Fruit fly (Drosophila melanogaster) whole organism, embryonic: ENCODE measurements around the gene nudC.
A peak's percentile ranks its signal among the peaks of the same experiment; 100 is the strongest.

Experiments used
- Antp ChIP-seq: fragments of 200-800 bp; sonication (Bioruptor generic); optimal IDR thresholded peaks from 3 replicates; lab custom pipeline; 2016; ENCODE audit warnings: missing biosample characterization, missing genetic modification characterization
- B-H2 ChIP-seq: fragments of 200-800 bp; sonication (Bioruptor generic); optimal IDR thresholded peaks from 2 replicates; lab custom pipeline; 2018; ENCODE audit warnings: missing biosample characterization, mild to moderate bottlenecking, missing genetic modification characterization
- C15 ChIP-seq: fragments of 200-800 bp; sonication (Bioruptor generic); IDR thresholded peaks from 3 replicates; pipeline ENCODE4 v1.3.6; 2022; ENCODE audit warnings: missing biosample characterization, missing genetic modification characterization
- CG10267 ChIP-seq: fragments of 200-800 bp; sonication (Bioruptor generic); optimal IDR thresholded peaks from 2 replicates; lab custom pipeline; 2018; ENCODE audit warnings: missing biosample characterization, mild to moderate bottlenecking, missing genetic modification characterization, moderate library complexity
- CG11093 ChIP-seq: fragments of 200-800 bp; sonication (Bioruptor generic); IDR thresholded peaks from 3 replicates; pipeline ENCODE4 v1.3.6; 2022; ENCODE audit warnings: missing biosample characterization, missing genetic modification characterization
- CG11398 ChIP-seq: fragments of 200-800 bp; sonication (Bioruptor generic); optimal IDR thresholded peaks from 2 replicates; lab custom pipeline; 2016; ENCODE audit warnings: missing biosample characterization, missing genetic modification characterization
- CG1233 ChIP-seq: fragments of 200-800 bp; sonication (Bioruptor generic); optimal IDR thresholded peaks from 4 replicates; lab custom pipeline; 2018; ENCODE audit warnings: missing biosample characterization, mild to moderate bottlenecking, missing genetic modification characterization
- CG13775 ChIP-seq: fragments of 200-800 bp; sonication (Bioruptor generic); optimal IDR thresholded peaks from 3 replicates; lab custom pipeline; 2017; ENCODE audit warnings: missing biosample characterization, mild to moderate bottlenecking, missing genetic modification characterization
- CG15514 ChIP-seq: fragments of 200-800 bp; sonication (Bioruptor generic); optimal IDR thresholded peaks from 3 replicates; lab custom pipeline; 2017; ENCODE audit warnings: missing biosample characterization, missing genetic modification characterization, mild to moderate bottlenecking, moderate library complexity, missing genetic modification reagents
- CG17385 ChIP-seq: fragments of 200-800 bp; sonication (Bioruptor generic); optimal IDR thresholded peaks from 3 replicates; lab custom pipeline; 2018; ENCODE audit warnings: missing biosample characterization, mild to moderate bottlenecking, missing genetic modification characterization
- CG18619 ChIP-seq: fragments of 200-800 bp; sonication (Bioruptor generic); optimal IDR thresholded peaks from 3 replicates; lab custom pipeline; 2017; ENCODE audit warnings: missing biosample characterization, mild to moderate bottlenecking, missing genetic modification characterization
- CG2129 ChIP-seq: fragments of 200-800 bp; sonication (Bioruptor generic); IDR thresholded peaks from 2 replicates; pipeline ENCODE4 v1.3.6; 2022; ENCODE audit warnings: missing biosample characterization, missing genetic modification characterization; ENCODE audit not compliant: partially characterized antibody
- CG2199 ChIP-seq: fragments of 200-800 bp; sonication (Bioruptor generic); IDR thresholded peaks from 3 replicates; pipeline ENCODE4 v1.3.6; 2022; ENCODE audit warnings: missing biosample characterization, missing genetic modification characterization
- CG3407 ChIP-seq: fragments of 200-800 bp; sonication (Bioruptor generic); optimal IDR thresholded peaks from 2 replicates; lab custom pipeline; 2018; ENCODE audit warnings: missing biosample characterization, mild to moderate bottlenecking, missing genetic modification characterization
- CG3838 ChIP-seq: fragments of 200-800 bp; sonication (Bioruptor generic); optimal IDR thresholded peaks from 3 replicates; lab custom pipeline; 2016; ENCODE audit warnings: missing biosample characterization, missing genetic modification characterization
- CG4360 ChIP-seq: fragments of 200-800 bp; sonication (Bioruptor generic); IDR thresholded peaks from 2 replicates; pipeline ENCODE4 v1.3.6; 2022; ENCODE audit warnings: missing biosample characterization, missing genetic modification characterization
- CG4617 ChIP-seq: fragments of 200-800 bp; sonication (Bioruptor generic); optimal IDR thresholded peaks from 3 replicates; lab custom pipeline; 2016; ENCODE audit warnings: missing biosample characterization, missing genetic modification characterization, borderline replicate concordance
- CG8478 ChIP-seq: fragments of >200 bp; optimal IDR thresholded peaks from 2 replicates; lab custom pipeline; 2018
- CG9727 ChIP-seq: fragments of 200-800 bp; sonication (Bioruptor generic); optimal IDR thresholded peaks from 3 replicates; lab custom pipeline; 2017; ENCODE audit warnings: missing biosample characterization, mild to moderate bottlenecking, missing genetic modification characterization
- Chrac-16 ChIP-seq: fragments of 200-800 bp; sonication (Bioruptor generic); optimal IDR thresholded peaks from 3 replicates; lab custom pipeline; 2016; ENCODE audit warnings: missing biosample characterization, missing genetic modification characterization
- CoRest ChIP-seq: fragments of 200-800 bp; sonication (Bioruptor generic); optimal IDR thresholded peaks from 3 replicates; lab custom pipeline; 2018; ENCODE audit warnings: missing biosample characterization, mild to moderate bottlenecking, missing genetic modification characterization, moderate library complexity
- Doc3 ChIP-seq: fragments of 200-800 bp; sonication (Bioruptor generic); IDR thresholded peaks from 3 replicates; pipeline ENCODE4 v1.3.6; 2022; ENCODE audit warnings: missing biosample characterization, missing genetic modification characterization; ENCODE audit not compliant: partially characterized antibody
- HLHmδ ChIP-seq: fragments of 200-800 bp; sonication (Bioruptor generic); optimal IDR thresholded peaks from 2 replicates; lab custom pipeline; 2018; ENCODE audit warnings: missing biosample characterization, mild to moderate bottlenecking, missing genetic modification characterization, moderate library complexity
- Hr78 ChIP-seq, 2 experiments: fragments of 200-800 bp in 1 of 2; fragments of >200 bp in 1 of 2; sonication (Bioruptor generic) in 1 of 2; optimal IDR thresholded peaks; 2 replicates each; lab custom pipeline; 2017 to 2019; ENCODE audit warnings: missing biosample characterization in 2 of 2, missing genetic modification characterization in 2 of 2, mild to moderate bottlenecking in 1 of 2, moderate library complexity in 1 of 2
- NC2α ChIP-seq: fragments of 200-800 bp; sonication (Bioruptor generic); optimal IDR thresholded peaks from 2 replicates; lab custom pipeline; 2016; ENCODE audit warnings: missing biosample characterization, missing genetic modification characterization
- Nf-YB ChIP-seq: fragments of 200-800 bp; sonication (Bioruptor generic); optimal IDR thresholded peaks from 3 replicates; lab custom pipeline; 2019; ENCODE audit warnings: missing biosample characterization, mild to moderate bottlenecking, missing genetic modification characterization, moderate library complexity
- Ravus ChIP-seq: fragments of 200-800 bp; sonication (Bioruptor generic); IDR thresholded peaks from 2 replicates; pipeline ENCODE4 v1.3.6; 2022; ENCODE audit warnings: missing biosample characterization, missing genetic modification characterization
- Usf ChIP-seq: fragments of 200-800 bp; sonication (Bioruptor generic); optimal IDR thresholded peaks from 2 replicates; lab custom pipeline; 2017; ENCODE audit warnings: missing genotype, missing biosample characterization, missing genetic modification characterization
- Xbp1 ChIP-seq: fragments of 200-800 bp; sonication (Bioruptor generic); optimal IDR thresholded peaks from 3 replicates; lab custom pipeline; 2016; ENCODE audit warnings: missing biosample characterization, mild to moderate bottlenecking, missing genetic modification characterization
- bbx ChIP-seq: fragments of 200-800 bp; sonication (Bioruptor generic); IDR thresholded peaks from 2 replicates; pipeline ENCODE4 v1.3.6; 2022; ENCODE audit warnings: missing biosample characterization, missing genetic modification characterization; ENCODE audit not compliant: partially characterized antibody
- bsh ChIP-seq, 2 experiments: fragments of 200-800 bp; sonication (Bioruptor generic); optimal IDR thresholded peaks; 2 replicates each; lab custom pipeline; 2017 to 2018; ENCODE audit warnings: mild to moderate bottlenecking in 2 of 2, missing biosample characterization in 2 of 2, missing genetic modification characterization in 2 of 2, moderate library complexity in 1 of 2
- btn ChIP-seq: fragments of 200-800 bp; sonication (Bioruptor generic); optimal IDR thresholded peaks from 2 replicates; lab custom pipeline; 2016; ENCODE audit warnings: missing biosample characterization, missing genetic modification characterization
- cas ChIP-seq: fragments of 200-800 bp; sonication (Bioruptor generic); IDR thresholded peaks from 2 replicates; pipeline ENCODE4 v1.3.6; 2022; ENCODE audit warnings: missing biosample characterization, missing genetic modification characterization
- caup ChIP-seq: fragments of 200-800 bp; sonication (Bioruptor generic); optimal IDR thresholded peaks from 3 replicates; lab custom pipeline; 2017; ENCODE audit warnings: missing biosample characterization, mild to moderate bottlenecking, missing genetic modification characterization, moderate library complexity; ENCODE audit not compliant: severe bottlenecking
- da ChIP-seq: fragments of 200-800 bp; sonication (Bioruptor generic); optimal IDR thresholded peaks from 2 replicates; lab custom pipeline; 2016; ENCODE audit warnings: missing biosample characterization, missing genetic modification characterization
- dimm ChIP-seq: fragments of 200-800 bp; sonication (Bioruptor generic); IDR thresholded peaks from 2 replicates; pipeline ENCODE4 v1.3.6; 2022; ENCODE audit warnings: missing biosample characterization, missing genetic modification characterization
- dm ChIP-seq: fragments of 200-800 bp; sonication (Bioruptor generic); optimal IDR thresholded peaks from 3 replicates; lab custom pipeline; 2016; ENCODE audit warnings: missing biosample characterization, missing genetic modification characterization
- gt ChIP-seq: fragments of 200-800 bp; sonication (Bioruptor generic); IDR thresholded peaks from 2 replicates; pipeline ENCODE4 v1.3.6; 2022; ENCODE audit warnings: missing biosample characterization, missing genetic modification characterization
- jigr1 ChIP-seq: fragments of 200-800 bp; sonication (Bioruptor generic); IDR thresholded peaks from 3 replicates; pipeline ENCODE4 v1.3.6; 2022; ENCODE audit warnings: missing biosample characterization, missing genetic modification characterization
- odd ChIP-seq: fragments of 200-800 bp; sonication (Bioruptor generic); optimal IDR thresholded peaks from 2 replicates; lab custom pipeline; 2017; ENCODE audit warnings: missing biosample characterization, mild to moderate bottlenecking, missing genetic modification characterization
- pho ChIP-seq: fragments of 200-800 bp; sonication (Bioruptor generic); optimal IDR thresholded peaks from 2 replicates; lab custom pipeline; 2016; ENCODE audit warnings: missing biosample characterization, missing genetic modification characterization
- pnt ChIP-seq: fragments of 200-800 bp; sonication (Bioruptor generic); optimal IDR thresholded peaks from 3 replicates; lab custom pipeline; 2016; ENCODE audit warnings: missing biosample characterization, missing genetic modification characterization
- rib ChIP-seq: fragments of 200-800 bp; sonication (Bioruptor generic); IDR thresholded peaks from 2 replicates; pipeline ENCODE4 v1.3.6; 2022; ENCODE audit warnings: missing biosample characterization, missing genetic modification characterization
- sc ChIP-seq, 3 experiments: fragments of >200 bp in 2 of 3; fragments of 200-800 bp in 1 of 3; sonication (Bioruptor generic) in 1 of 3; optimal IDR thresholded peaks; 2 replicates in 2 of 3; 3 replicates in 1 of 3; lab custom pipeline; 2017; ENCODE audit warnings: mild to moderate bottlenecking in 1 of 3, missing biosample characterization in 1 of 3, missing genetic modification characterization in 1 of 3, missing genetic modification reagents in 1 of 3
- seq ChIP-seq: fragments of 200-800 bp; sonication (Bioruptor generic); IDR thresholded peaks from 2 replicates; pipeline ENCODE4 v1.3.6; 2022; ENCODE audit warnings: missing biosample characterization, missing genetic modification characterization
- tup ChIP-seq: fragments of 200-800 bp; sonication (Bioruptor generic); optimal IDR thresholded peaks from 2 replicates; lab custom pipeline; 2016; ENCODE audit warnings: missing biosample characterization, mild to moderate bottlenecking, missing genetic modification characterization, moderate library complexity
- tx ChIP-seq: fragments of 200-800 bp; sonication (Bioruptor generic); optimal IDR thresholded peaks from 2 replicates; lab custom pipeline; 2016; ENCODE audit warnings: missing biosample characterization, missing genetic modification characterization
- vvl ChIP-seq: fragments of 200-800 bp; sonication (Bioruptor generic); IDR thresholded peaks from 2 replicates; pipeline ENCODE4 v1.3.6; 2022; ENCODE audit warnings: missing biosample characterization, missing genetic modification characterization

Gene nudC

DNA sequence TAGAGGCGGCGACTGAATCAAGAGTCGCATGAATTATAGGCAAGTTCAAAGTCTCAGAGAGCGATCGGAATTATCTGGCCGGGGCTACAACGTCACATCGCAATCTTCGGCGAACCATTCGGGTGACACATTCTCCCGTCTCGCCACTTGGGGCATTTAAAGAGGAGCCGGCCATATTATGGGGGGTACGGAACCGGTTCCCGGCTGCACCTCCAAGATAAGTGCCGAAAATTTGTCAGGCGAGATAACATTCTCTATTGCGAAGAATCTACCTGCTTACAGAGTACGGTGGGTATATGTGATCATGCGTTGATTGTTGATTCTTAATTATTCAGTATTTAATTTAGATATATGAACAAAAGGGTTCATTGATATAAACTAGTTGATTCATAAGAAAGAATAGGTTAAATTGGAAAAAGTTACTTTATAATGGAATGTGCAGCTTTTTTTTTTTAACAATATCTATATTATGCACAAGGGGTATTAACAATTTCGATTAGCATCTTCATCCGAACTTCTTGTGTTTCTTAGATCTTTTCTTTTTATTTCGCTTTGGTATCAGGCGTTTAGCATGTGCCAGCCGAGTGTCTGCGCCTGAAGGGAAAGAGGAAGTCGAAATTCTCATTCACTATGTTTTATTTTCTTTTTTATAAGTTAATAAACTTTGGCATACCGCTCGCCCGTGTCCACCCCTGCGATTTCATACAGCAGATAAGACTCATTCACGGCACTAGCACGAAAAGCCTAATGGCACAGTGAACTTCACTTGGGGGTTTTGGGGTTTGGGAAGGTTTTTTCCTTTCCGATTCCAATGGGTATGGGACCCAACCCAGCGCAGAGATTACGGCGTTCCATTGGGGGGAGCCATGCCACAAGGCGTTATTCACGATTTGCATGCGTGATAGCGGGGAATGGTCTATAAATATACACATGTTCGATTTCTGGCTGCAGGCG is 3.0 kb upstream of the nudC start (continued):
- TF ChIP-seq Xbp1 (GFP tag; lab: Kevin White, UChicago) (peak; percentile 66), CG8478 (lab: Kevin White, UChicago) (no peak), CG17385 (peak; percentile 29), C15 (GFP tag; lab: Robert Waterston, UW) (no peak), caup (GFP tag; lab: Kevin White, UChicago) (peak; percentile 39), CG2129 (GFP tag; lab: Robert Waterston, UW) (no peak), CG11093 (GFP tag; lab: Robert Waterston, UW) (no peak), CG4617 (peak; percentile 2), odd (GFP tag; lab: Kevin White, UChicago) (no peak), seq (GFP tag; lab: Robert Waterston, UW) (no peak), CG1233 (GFP tag; lab: Kevin White, UChicago) (no peak), CG13775 (GFP tag; lab: Kevin White, UChicago) (peak; percentile 61), tx (GFP tag; lab: Kevin White, UChicago) (no peak), CG3838 (GFP tag; lab: Kevin White, UChicago) (no peak), cas (GFP tag; lab: Robert Waterston, UW) (no peak), jigr1 (GFP tag; lab: Robert Waterston, UW) (no peak), Ravus (no peak), Doc3 (GFP tag; lab: Robert Waterston, UW) (no peak), sc (optimal IDR thresholded peaks at IDR 0.05; lab: Kevin White, UChicago) (no peak), sc (GFP tag; optimal IDR thresholded peaks at IDR 0.05; lab: Kevin White, UChicago) (peak; percentile 44), rib (GFP tag; lab: Robert Waterston, UW) (no peak), HLHmδ (GFP tag; lab: Kevin White, UChicago) (no peak), CG3407 (GFP tag; lab: Kevin White, UChicago) (no peak), CG4360 (GFP tag; lab: Robert Waterston, UW) (0 out of 2 replicates have a peak, but pooled peaks have one; percentile 25), pnt (GFP tag; lab: Kevin White, UChicago) (no peak), NC2α (no peak), Hr78 (GFP tag; optimal IDR thresholded peaks at IDR 0.05; lab: Kevin White, UChicago) (peak in 1 of 2 experiments; percentile 34), gt (GFP tag; lab: Robert Waterston, UW) (no peak), Antp (GFP tag; lab: Kevin White, UChicago) (no peak), CG11398 (no peak), vvl (peak; percentile 69; the same call in 1 of the 2 replicates), CG9727 (GFP tag; lab: Kevin White, UChicago) (peak; percentile 81), da (GFP tag; lab: Kevin White, UChicago) (no peak), CoRest (tag; lab: Kevin White, UChicago) (peak; percentile 60), btn (GFP tag; lab: Kevin White, UChicago) (no peak), Usf (GFP tag; lab: Kevin White, UChicago) (peak; percentile 22), bbx (GFP tag; lab: Robert Waterston, UW) (no peak), bsh (GFP tag; optimal IDR thresholded peaks at IDR 0.05; lab: Kevin White, UChicago) (peak in 1 of 2 experiments; percentile 78), dm (GFP tag; lab: Kevin White, UChicago) (no peak), Chrac-16 (GFP tag; lab: Kevin White, UChicago) (peak; percentile 43), CG15514 (GFP tag; lab: Kevin White, UChicago) (peak; percentile 81), dimm (no peak), pho (GFP tag; lab: Kevin White, UChicago) (no peak), tup (GFP tag; lab: Kevin White, UChicago) (no peak), Nf-YB (GFP tag; lab: Kevin White, UChicago) (peak; percentile 44), CG2199 (no peak; the same call in 2 of the 3 replicates), CG18619 (GFP tag; lab: Kevin White, UChicago) (peak; percentile 28), CG10267 (tag; lab: Kevin White, UChicago) (peak; percentile 67), B-H2 (no peak)
